Fruit fly (Drosophila melanogaster): ENCODE data around the gene CG43844.

dm6 chr3R:21870158-21870971 lies 19.0 kb upstream of the CG43844 start, which contains the start of gene CG31431:
- peak; percentile 93 for TF ChIP-seq Ets98B (GFP tag; IDR thresholded peaks at IDR 0.05)
- peak; percentile 78 for TF ChIP-seq CG34367 (tag; optimal IDR thresholded peaks at IDR 0.05)
- peak; percentile 62 for TF ChIP-seq CG10348 (GFP tag; IDR thresholded peaks at IDR 0.05)
- TF ChIP-seq Snoo (tag; optimal IDR thresholded peaks at IDR 0.05), result peak; percentile 28
- peak; percentile 94 for TF ChIP-seq CG4496 (GFP tag; IDR thresholded peaks at IDR 0.05)
- TF ChIP-seq rn (GFP tag; IDR thresholded peaks at IDR 0.05), result peak; percentile 74
- TF ChIP-seq CG12605 (GFP tag; IDR thresholded peaks at IDR 0.05), result peak; percentile 90
- TF ChIP-seq CG17806 (tag; optimal IDR thresholded peaks at IDR 0.05), result peak; percentile 87
